Fruit fly (Drosophila melanogaster) whole organism, prepupa: Measurements from ENCODE around the gene CG12438.

Experiments used
- CG11294 ChIP-seq: fragments of 200-800 bp; sonication (Bioruptor generic); IDR thresholded peaks from 2 replicates; pipeline ENCODE4 v1.3.6; 2022; ENCODE audit warnings: missing biosample characterization, missing genetic modification characterization
- CG1621 ChIP-seq: fragments of 200-800 bp; sonication (Bioruptor generic); optimal IDR thresholded peaks from 3 replicates; lab custom pipeline; 2018; ENCODE audit warnings: missing biosample characterization, mild to moderate bottlenecking, missing genetic modification characterization
- CG16779 ChIP-seq: fragments of 200-800 bp; sonication (Bioruptor generic); optimal IDR thresholded peaks from 3 replicates; lab custom pipeline; 2017; ENCODE audit warnings: missing biosample characterization, mild to moderate bottlenecking, missing genetic modification characterization
- CG32006 ChIP-seq: fragments of 200-800 bp; sonication (Bioruptor generic); optimal IDR thresholded peaks from 3 replicates; lab custom pipeline; 2017; ENCODE audit warnings: missing biosample characterization, mild to moderate bottlenecking, missing genetic modification characterization
- CG34406 ChIP-seq: fragments of 200-800 bp; sonication (Bioruptor generic); optimal IDR thresholded peaks from 3 replicates; lab custom pipeline; 2016; ENCODE audit warnings: missing biosample characterization, missing genetic modification characterization
- Eip75B ChIP-seq: fragments of 200-800 bp; sonication (Bioruptor generic); optimal IDR thresholded peaks from 3 replicates; lab custom pipeline; 2016; ENCODE audit warnings: missing biosample characterization, missing genetic modification characterization
- Eip78C ChIP-seq: fragments of 200-800 bp; sonication (Bioruptor generic); peaks from one replicate; lab custom pipeline; 2016; ENCODE audit warnings: missing biosample characterization, missing genetic modification characterization
- Gug ChIP-seq: fragments of 200-800 bp; sonication (Bioruptor generic); IDR thresholded peaks from 2 replicates; pipeline ENCODE4 v1.3.6; 2022; ENCODE audit warnings: missing biosample characterization, missing genetic modification characterization
- Hr4 ChIP-seq: fragments of 200-800 bp; sonication (Bioruptor generic); optimal IDR thresholded peaks from 3 replicates; lab custom pipeline; 2016; ENCODE audit warnings: missing biosample characterization, missing genetic modification characterization
- acj6 ChIP-seq: fragments of 200-800 bp; sonication (Bioruptor generic); optimal IDR thresholded peaks from 3 replicates; lab custom pipeline; 2016; ENCODE audit warnings: missing biosample characterization, missing genetic modification characterization
- dac ChIP-seq: fragments of 200-800 bp; sonication (Bioruptor generic); optimal IDR thresholded peaks from 2 replicates; lab custom pipeline; 2017; ENCODE audit warnings: missing biosample characterization, mild to moderate bottlenecking, missing genetic modification characterization
- pdm3 ChIP-seq: fragments of 200-800 bp; sonication (Bioruptor generic); optimal IDR thresholded peaks from 3 replicates; lab custom pipeline; 2016; ENCODE audit warnings: missing biosample characterization, missing genetic modification characterization
- spab ChIP-seq: fragments of 200-800 bp; sonication (Bioruptor generic); optimal IDR thresholded peaks from 2 replicates; lab custom pipeline; 2017; ENCODE audit warnings: missing biosample characterization, mild to moderate bottlenecking, missing genetic modification characterization, missing genetic modification reagents
- ss ChIP-seq, 2 experiments: fragments of 200-800 bp; sonication (Bioruptor generic); optimal IDR thresholded peaks; 2 replicates in 1 of 2; 3 replicates in 1 of 2; lab custom pipeline; 2017 to 2018; ENCODE audit warnings: mild to moderate bottlenecking in 2 of 2, missing biosample characterization in 2 of 2, missing genetic modification characterization in 2 of 2, moderate library complexity in 1 of 2

- no peak for TF ChIP-seq pdm3 (GFP tag; lab: Kevin White, UChicago)
- TF ChIP-seq spab (GFP tag; lab: Kevin White, UChicago) = no peak
- no peak for TF ChIP-seq Gug (GFP tag; lab: Robert Waterston, UW)
- TF ChIP-seq Hr4 = no peak
- TF ChIP-seq ss (GFP tag; optimal IDR thresholded peaks at IDR 0.05; lab: Kevin White, UChicago) = no peak
- TF ChIP-seq dac (GFP tag; lab: Kevin White, UChicago) = no peak
- no peak for TF ChIP-seq CG32006 (GFP tag; lab: Kevin White, UChicago)
- TF ChIP-seq Eip78C (GFP tag; lab: Kevin White, UChicago) = no peak
- TF ChIP-seq CG1621 (tag; lab: Kevin White, UChicago) = no peak
- TF ChIP-seq CG11294 (GFP tag; lab: Robert Waterston, UW) = no peak
- no peak for TF ChIP-seq CG34406
- TF ChIP-seq Eip75B (GFP tag; lab: Kevin White, UChicago) = no peak
- no peak for TF ChIP-seq acj6 (GFP tag; lab: Kevin White, UChicago)
- TF ChIP-seq CG16779 (tag; lab: Kevin White, UChicago) = no peak
Measured at dm6 chr2L:8715454-8715853, 36.6 kb upstream of the CG12438 start.
